Fruit fly (Drosophila melanogaster) whole organism, prepupa: Measurements from ENCODE around the gene Acp76A.

Experiments used
- CG31627 ChIP-seq: fragments of 200-800 bp; sonication (Bioruptor generic); optimal IDR thresholded peaks from 3 replicates; lab custom pipeline; 2016; ENCODE audit warnings: missing biosample characterization, missing genetic modification characterization
- CG6854 ChIP-seq: fragments of 200-800 bp; sonication (Bioruptor generic); optimal IDR thresholded peaks from 2 replicates; lab custom pipeline; 2017; ENCODE audit warnings: missing biosample characterization, mild to moderate bottlenecking, missing genetic modification characterization
- CG9139 ChIP-seq: fragments of 200-800 bp; sonication (Bioruptor generic); optimal IDR thresholded peaks from 3 replicates; lab custom pipeline; 2017; ENCODE audit warnings: missing biosample characterization, mild to moderate bottlenecking, missing genetic modification characterization
- Eip93F ChIP-seq: fragments of 200-800 bp; sonication (Bioruptor generic); optimal IDR thresholded peaks from 2 replicates; lab custom pipeline; 2016; ENCODE audit warnings: missing biosample characterization, mild to moderate bottlenecking, missing genetic modification characterization
- Ets96B ChIP-seq: fragments of 200-800 bp; optimal IDR thresholded peaks from 2 replicates; lab custom pipeline; 2019; ENCODE audit warnings: missing biosample characterization, mild to moderate bottlenecking, missing genetic modification characterization, moderate library complexity
- Sox102F ChIP-seq: fragments of 200-800 bp; sonication (Bioruptor generic); optimal IDR thresholded peaks from 2 replicates; lab custom pipeline; 2016; ENCODE audit warnings: missing biosample characterization, mild to moderate bottlenecking, missing genetic modification characterization
- topi ChIP-seq: fragments of 200-800 bp; sonication (Bioruptor generic); optimal IDR thresholded peaks from 3 replicates; lab custom pipeline; 2016; ENCODE audit warnings: missing biosample characterization, missing genetic modification characterization

DNA sequence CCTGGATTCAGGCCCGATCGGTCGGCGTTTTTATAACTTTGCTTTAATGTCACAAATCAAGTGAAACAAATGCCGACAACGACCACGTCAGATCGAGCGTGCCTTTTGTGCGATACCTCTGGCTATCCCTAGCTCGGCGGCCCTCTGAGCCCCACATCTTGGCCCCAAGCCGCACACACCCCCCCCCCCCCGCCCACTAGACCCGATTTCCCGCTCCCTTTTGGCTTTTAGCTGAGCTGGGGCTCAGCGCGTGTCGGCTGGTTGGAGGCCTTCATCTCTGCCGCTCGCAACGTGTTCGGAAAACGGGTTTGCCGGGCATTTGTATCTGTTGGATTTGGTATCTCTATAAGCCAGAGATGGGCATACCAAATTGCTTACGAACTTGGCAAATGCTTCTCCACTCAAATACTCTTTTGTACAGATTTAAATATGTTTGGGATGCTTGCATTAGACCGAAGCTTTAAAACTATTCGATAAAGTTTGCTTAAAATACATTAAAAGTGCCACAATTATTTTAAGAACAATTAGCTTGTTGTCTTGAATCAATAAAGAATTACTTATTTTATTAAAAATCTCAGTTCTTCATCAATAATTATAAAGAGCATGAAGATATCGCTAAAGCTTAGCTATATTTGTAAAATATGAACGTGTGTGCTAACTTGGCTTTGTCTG, 35.6 kb downstream of the Acp76A start:
- no peak for TF ChIP-seq CG9139
- peak; percentile 59 for TF ChIP-seq Sox102F (GFP tag; lab: Kevin White, UChicago)
- TF ChIP-seq topi (GFP tag; lab: Kevin White, UChicago) = peak; percentile 54
- TF ChIP-seq CG31627 (GFP tag; lab: Kevin White, UChicago) = peak; percentile 20
- no peak for TF ChIP-seq CG6854 (GFP tag; lab: Kevin White, UChicago)
- TF ChIP-seq Eip93F (GFP tag; lab: Kevin White, UChicago) = no peak
- peak; percentile 78 for TF ChIP-seq Ets96B (tag; lab: Kevin White, UChicago)
